Fruit fly (Drosophila melanogaster) whole organism, embryonic: ENCODE measurements around the gene CG5639.

Source experiments
- Bgb ChIP-seq: fragments of 200-800 bp; sonication (Bioruptor generic); IDR thresholded peaks from 2 replicates; pipeline ENCODE4 v1.3.6; 2022; ENCODE audit warnings: missing biosample characterization, missing genetic modification characterization; ENCODE audit not compliant: partially characterized antibody
- CG10565 ChIP-seq: fragments of 200-800 bp; sonication (Bioruptor generic); optimal IDR thresholded peaks from 3 replicates; lab custom pipeline; 2016; ENCODE audit warnings: missing biosample characterization, mild to moderate bottlenecking, missing genetic modification characterization
- CG17361 ChIP-seq: fragments of 200-800 bp; sonication (Bioruptor generic); IDR thresholded peaks from 3 replicates; pipeline ENCODE4 v1.3.6; 2022; ENCODE audit warnings: missing biosample characterization, missing genetic modification characterization
- CG32532 ChIP-seq: fragments of 200-800 bp; sonication (Bioruptor generic); IDR thresholded peaks from 2 replicates; pipeline ENCODE4 v1.3.6; 2022; ENCODE audit warnings: missing biosample characterization, missing genetic modification characterization
- CG3407 ChIP-seq: fragments of 200-800 bp; sonication (Bioruptor generic); optimal IDR thresholded peaks from 2 replicates; lab custom pipeline; 2018; ENCODE audit warnings: missing biosample characterization, mild to moderate bottlenecking, missing genetic modification characterization
- Hmr ChIP-seq: fragments of 200-800 bp; sonication (Bioruptor generic); optimal IDR thresholded peaks from 3 replicates; lab custom pipeline; 2017; ENCODE audit warnings: mild to moderate bottlenecking, missing biosample characterization, missing genetic modification reagents, missing genetic modification characterization
- MBD-R2 ChIP-seq: fragments of 200-800 bp; sonication (Bioruptor generic); IDR thresholded peaks from 2 replicates; pipeline ENCODE4 v1.3.6; 2022; ENCODE audit warnings: missing biosample characterization, missing genetic modification characterization
- Side ChIP-seq: fragments of 200-800 bp; sonication (Bioruptor generic); optimal IDR thresholded peaks from 2 replicates; lab custom pipeline; 2016; ENCODE audit warnings: missing biosample characterization, missing genetic modification characterization
- ara ChIP-seq: fragments of 200-800 bp; sonication (Bioruptor generic); IDR thresholded peaks from 2 replicates; pipeline ENCODE4 v1.3.6; 2022; ENCODE audit warnings: missing biosample characterization, missing genetic modification characterization
- ftz-f1 ChIP-seq: fragments of 200-800 bp; sonication (Bioruptor generic); optimal IDR thresholded peaks from 2 replicates; lab custom pipeline; 2016; ENCODE audit warnings: missing biosample characterization, missing genetic modification characterization
- kay ChIP-seq: fragments of 200-800 bp; sonication (Bioruptor generic); optimal IDR thresholded peaks from 2 replicates; lab custom pipeline; 2016; ENCODE audit warnings: missing biosample characterization, missing genetic modification characterization
- odd ChIP-seq: fragments of 200-800 bp; sonication (Bioruptor generic); optimal IDR thresholded peaks from 2 replicates; lab custom pipeline; 2017; ENCODE audit warnings: missing biosample characterization, mild to moderate bottlenecking, missing genetic modification characterization
- trem ChIP-seq: fragments of 200-800 bp; optimal IDR thresholded peaks from 3 replicates; lab custom pipeline; 2019; ENCODE audit warnings: missing biosample characterization, mild to moderate bottlenecking, missing genetic modification characterization, moderate library complexity
- zf30C ChIP-seq: fragments of 200-800 bp; sonication (Bioruptor generic); optimal IDR thresholded peaks from 3 replicates; lab custom pipeline; 2018; ENCODE audit warnings: missing biosample characterization, mild to moderate bottlenecking, missing genetic modification characterization

dm6 chr3R:27593174-27593573 is 2.8 kb downstream of the CG5639 start:
- TF ChIP-seq CG32532 (GFP tag; lab: Robert Waterston, UW) (no peak), MBD-R2 (GFP tag; lab: Robert Waterston, UW) (no peak), CG3407 (GFP tag; lab: Kevin White, UChicago) (no peak), CG17361 (GFP tag; lab: Robert Waterston, UW) (no peak), CG10565 (GFP tag; lab: Kevin White, UChicago) (no peak), Bgb (GFP tag; lab: Robert Waterston, UW) (no peak), Hmr (GFP tag; lab: Kevin White, UChicago) (no peak), Side (no peak), odd (GFP tag; lab: Kevin White, UChicago) (no peak), kay (no peak), ftz-f1 (GFP tag; lab: Kevin White, UChicago) (no peak), trem (tag; lab: Kevin White, UChicago) (no peak), zf30C (GFP tag; lab: Kevin White, UChicago) (no peak), ara (GFP tag; lab: Robert Waterston, UW) (no peak)
